Worm (Caenorhabditis elegans) whole organism, late embryonic: ENCODE results near the gene acp-4.
A peak's percentile ranks its signal among the peaks of the same experiment; 100 is the strongest.

Experiments used
- C08G9.2 ChIP-seq: sonication (generic microtip); optimal IDR thresholded peaks from 2 replicates; lab custom pipeline; 2016; ENCODE audit warnings: mild to moderate bottlenecking, missing genetic modification characterization, moderate library complexity, missing compliant biosample characterization
- F13H6.1 ChIP-seq: sonication (generic microtip); optimal IDR thresholded peaks from 2 replicates; lab custom pipeline; 2016; ENCODE audit warnings: missing genetic modification characterization, missing compliant biosample characterization
- K09A11.1 ChIP-seq: sonication (generic microtip); optimal IDR thresholded peaks from 2 replicates; lab custom pipeline; 2017; ENCODE audit warnings: antibody characterized with exemption, mild to moderate bottlenecking, missing genetic modification characterization, missing compliant biosample characterization; ENCODE audit not compliant: insufficient read depth
- T23F11.4 ChIP-seq: fragments of 200-800 bp; sonication (Bioruptor generic); optimal IDR thresholded peaks from 2 replicates; lab custom pipeline; 2018; ENCODE audit warnings: mild to moderate bottlenecking, missing genetic modification characterization, missing compliant biosample characterization
- ahr-1 ChIP-seq: sonication (generic microtip); optimal IDR thresholded peaks from 2 replicates; lab custom pipeline; 2016; ENCODE audit warnings: missing genetic modification characterization, missing compliant biosample characterization
- ama-1 ChIP-seq: fragments of 150-350 bp; optimal IDR thresholded peaks from 2 replicates; lab custom pipeline; 2014
- ceh-14 ChIP-seq: sonication (generic microtip); optimal IDR thresholded peaks from 2 replicates; lab custom pipeline; 2016; ENCODE audit warnings: missing genotype, missing genetic modification characterization, missing compliant biosample characterization
- ceh-18 ChIP-seq: sonication (generic microtip); optimal IDR thresholded peaks from 2 replicates; lab custom pipeline; 2016; ENCODE audit warnings: missing genetic modification characterization, missing compliant biosample characterization
- ceh-19 ChIP-seq: fragments of 200-800 bp; sonication (Bioruptor generic); optimal IDR thresholded peaks from 2 replicates; lab custom pipeline; 2018; ENCODE audit warnings: mild to moderate bottlenecking, missing genetic modification characterization, missing compliant biosample characterization
- ceh-45 ChIP-seq: fragments of 200-800 bp; sonication (Bioruptor generic); IDR thresholded peaks from 2 replicates; pipeline ENCODE4 v1.3.6; 2022; ENCODE audit warnings: missing genetic modification reagents, missing genetic modification characterization, missing compliant biosample characterization
- ceh-6 ChIP-seq: fragments of 200-800 bp; sonication (Bioruptor generic); optimal IDR thresholded peaks from 2 replicates; lab custom pipeline; 2018; ENCODE audit warnings: mild to moderate bottlenecking, missing genetic modification characterization, missing compliant biosample characterization
- che-1 ChIP-seq: sonication (generic microtip); optimal IDR thresholded peaks from 2 replicates; lab custom pipeline; 2016; ENCODE audit warnings: mild to moderate bottlenecking, missing genetic modification characterization, missing compliant biosample characterization
- dve-1 ChIP-seq: sonication (generic microtip); optimal IDR thresholded peaks from 2 replicates; lab custom pipeline; 2017; ENCODE audit warnings: antibody characterized with exemption, mild to moderate bottlenecking, missing genetic modification characterization, missing compliant biosample characterization
- elt-2 ChIP-seq: sonication (generic microtip); optimal IDR thresholded peaks from 2 replicates; lab custom pipeline; 2016; ENCODE audit warnings: missing genetic modification reagents, missing genetic modification characterization, missing compliant biosample characterization
- eyg-1 ChIP-seq: sonication (generic microtip); optimal IDR thresholded peaks from 2 replicates; lab custom pipeline; 2016; ENCODE audit warnings: missing genotype, missing genetic modification characterization, missing compliant biosample characterization
- fax-1 ChIP-seq: sonication (generic microtip); optimal IDR thresholded peaks from 2 replicates; lab custom pipeline; 2016; ENCODE audit warnings: missing genotype, missing genetic modification characterization, missing compliant biosample characterization
- fkh-6 ChIP-seq: sonication (generic microtip); optimal IDR thresholded peaks from 2 replicates; lab custom pipeline; 2016; ENCODE audit warnings: missing genetic modification characterization, missing compliant biosample characterization
- hlh-13 ChIP-seq: fragments of 200-800 bp; sonication (Bioruptor generic); optimal IDR thresholded peaks from 2 replicates; lab custom pipeline; 2018; ENCODE audit warnings: mild to moderate bottlenecking, missing genetic modification characterization, missing compliant biosample characterization
- hlh-15 ChIP-seq: sonication (generic microtip); optimal IDR thresholded peaks from 2 replicates; lab custom pipeline; 2016; ENCODE audit warnings: missing genetic modification characterization, missing compliant biosample characterization
- hlh-30 ChIP-seq: sonication (generic microtip); optimal IDR thresholded peaks from 2 replicates; lab custom pipeline; 2017; ENCODE audit warnings: antibody characterized with exemption, missing genetic modification characterization, missing compliant biosample characterization; ENCODE audit not compliant: insufficient read depth
- hlh-6 ChIP-seq: sonication (generic microtip); optimal IDR thresholded peaks from 2 replicates; lab custom pipeline; 2016; ENCODE audit warnings: missing genotype, missing genetic modification characterization, missing compliant biosample characterization
- lim-6 ChIP-seq: sonication (generic microtip); optimal IDR thresholded peaks from 2 replicates; lab custom pipeline; 2016; ENCODE audit warnings: missing genetic modification characterization, missing compliant biosample characterization
- lin-11 ChIP-seq: fragments of 200-800 bp; sonication (Bioruptor generic); optimal IDR thresholded peaks from 2 replicates; lab custom pipeline; 2018; ENCODE audit warnings: mild to moderate bottlenecking, missing genetic modification characterization, missing compliant biosample characterization
- madf-2 ChIP-seq: sonication (generic microtip); optimal IDR thresholded peaks from 2 replicates; lab custom pipeline; 2017; ENCODE audit warnings: missing genetic modification characterization, missing compliant biosample characterization
- npax-4 ChIP-seq: sonication (generic microtip); optimal IDR thresholded peaks from 2 replicates; lab custom pipeline; 2016; ENCODE audit warnings: missing genetic modification characterization, missing compliant biosample characterization
- odd-2 ChIP-seq: sonication (generic microtip); optimal IDR thresholded peaks from 2 replicates; lab custom pipeline; 2017; ENCODE audit warnings: antibody characterized with exemption, mild to moderate bottlenecking, missing genetic modification characterization, missing compliant biosample characterization
- pax-1 ChIP-seq: fragments of 150-350 bp; optimal IDR thresholded peaks from 2 replicates; lab custom pipeline; 2014; ENCODE audit warnings: missing biosample characterization, missing genetic modification characterization
- pha-2 ChIP-seq: sonication (generic microtip); optimal IDR thresholded peaks from 2 replicates; lab custom pipeline; 2017; ENCODE audit warnings: mild to moderate bottlenecking, missing genetic modification characterization, missing compliant biosample characterization
- pha-4 ChIP-seq: fragments of 150-350 bp; optimal IDR thresholded peaks from 2 replicates; lab custom pipeline; 2018; ENCODE audit warnings: missing biosample characterization, missing genetic modification reagents, missing genetic modification characterization
- pqm-1 ChIP-seq: sonication (generic microtip); optimal IDR thresholded peaks from 2 replicates; lab custom pipeline; 2016; ENCODE audit warnings: missing genetic modification characterization, missing compliant biosample characterization
- pros-1 ChIP-seq: fragments of 150-350 bp; optimal IDR thresholded peaks from 2 replicates; lab custom pipeline; 2014; ENCODE audit warnings: missing biosample characterization, missing genetic modification reagents, missing genetic modification characterization
- ref-2 ChIP-seq: sonication (generic microtip); optimal IDR thresholded peaks from 2 replicates; lab custom pipeline; 2016; ENCODE audit warnings: missing genetic modification characterization, missing compliant biosample characterization
- rnt-1 ChIP-seq: sonication (generic microtip); optimal IDR thresholded peaks from 2 replicates; lab custom pipeline; 2016; ENCODE audit warnings: missing genetic modification characterization, missing compliant biosample characterization
- sdc-2 ChIP-seq: sonication (generic microtip); optimal IDR thresholded peaks from 2 replicates; lab custom pipeline; 2016; ENCODE audit warnings: missing genotype, missing genetic modification characterization, missing compliant biosample characterization
- sox-4 ChIP-seq: sonication (generic microtip); optimal IDR thresholded peaks from 2 replicates; lab custom pipeline; 2017; ENCODE audit warnings: mild to moderate bottlenecking, missing genetic modification characterization, inconsistent platforms, missing compliant biosample characterization
- syd-9 ChIP-seq: sonication (generic microtip); optimal IDR thresholded peaks from 2 replicates; lab custom pipeline; 2016; ENCODE audit warnings: mild to moderate bottlenecking, missing genetic modification characterization, moderate library complexity, missing compliant biosample characterization
- unc-3 ChIP-seq, 2 experiments: fragments of 200-800 bp in 1 of 2; sonication (Bioruptor generic) in 1 of 2; sonication (generic microtip) in 1 of 2; conservative IDR thresholded peaks in 1 of 2; optimal IDR thresholded peaks in 1 of 2; 2 replicates each; pipeline versions ENCODE4 v1.3.6 to Lab custom; 2016 to 2022; ENCODE audit warnings: missing compliant biosample characterization in 2 of 2, missing genetic modification characterization in 2 of 2, missing genetic modification reagents in 1 of 2
- unc-86 ChIP-seq: sonication (generic microtip); optimal IDR thresholded peaks from 2 replicates; lab custom pipeline; 2016; ENCODE audit warnings: missing genetic modification characterization, missing compliant biosample characterization
- zip-5 ChIP-seq: sonication (generic microtip); optimal IDR thresholded peaks from 2 replicates; lab custom pipeline; 2016; ENCODE audit warnings: missing genetic modification characterization, missing compliant biosample characterization
- ztf-16 ChIP-seq: sonication (generic microtip); optimal IDR thresholded peaks from 2 replicates; lab custom pipeline; 2017; ENCODE audit warnings: missing genetic modification characterization, missing compliant biosample characterization

acp-4 gene

ce11 chrII:8394205-8394604 lies 40.7 kb downstream of the acp-4 start, which contains the start of gene F49E12.8:
TSS of gene F49E12.8 (minus strand) at chrII:8394305.
- TF ChIP-seq rnt-1 (tag; lab: Kevin White, UChicago) (no peak), madf-2 (no peak), C08G9.2 (no peak), npax-4 (no peak), F13H6.1 (tag; lab: Kevin White, UChicago) (no peak), lin-11 (tag; lab: Kevin White, UChicago) (no peak), fax-1 (no peak), pqm-1 (tag; lab: Kevin White, UChicago) (no peak), syd-9 (tag; lab: Kevin White, UChicago) (no peak), K09A11.1 (tag; lab: Kevin White, UChicago) (no peak), odd-2 (tag; lab: Kevin White, UChicago) (no peak), unc-3 (GFP tag; conservative IDR thresholded peaks at IDR 0.05; lab: Robert Waterston, UW) (no peak), unc-3 (tag; optimal IDR thresholded peaks at IDR 0.05; lab: Kevin White, UChicago) (no peak), ceh-14 (no peak)

- TF ChIP-seq hlh-30 (tag; lab: Kevin White, UChicago) (no peak), pros-1 (tag; lab: Kevin White, UChicago) (no peak), rnt-1 (tag; lab: Kevin White, UChicago) (no peak), zip-5 (tag; lab: Kevin White, UChicago) (no peak), pqm-1 (tag; lab: Kevin White, UChicago) (no peak), madf-2 (no peak), ceh-19 (GFP tag; lab: Kevin White, UChicago) (no peak), hlh-13 (GFP tag; lab: Kevin White, UChicago) (no peak), fkh-6 (tag; lab: Kevin White, UChicago) (no peak), che-1 (no peak), hlh-15 (no peak), unc-86 (tag; lab: Kevin White, UChicago) (no peak), ref-2 (no peak), ceh-6 (GFP tag; lab: Kevin White, UChicago) (no peak), sox-4 (no peak), ztf-16 (tag; lab: Kevin White, UChicago) (no peak)
- TF ChIP-seq, all 69 proteins: peak for 0
These were observed 42.7 kb downstream of the acp-4 start for ce11 chrII:8392215-8392614.

ce11 chrII:8390751-8391150 lies 44.2 kb downstream of the acp-4 start, which contains the start of gene F49E12.10:
TSS of gene F49E12.10 (plus strand) at chrII:8391051.
- TF ChIP-seq pax-1 (tag; lab: Kevin White, UChicago): no peak
- TF ChIP-seq T23F11.4 (GFP tag; lab: Kevin White, UChicago): no peak

ce11 chrII:8388001-8388513 lies 46.8 kb downstream of the acp-4 start, which contains the start of gene drd-1:
TSS of gene drd-1 (plus strand) at chrII:8388051.
- TF ChIP-seq elt-2 (tag; lab: Kevin White, UChicago) (peak; percentile 68), dve-1 (tag; lab: Kevin White, UChicago) (no peak)

- TF ChIP-seq pax-1 (tag; lab: Kevin White, UChicago): no peak
- no peak for TF ChIP-seq lim-6 (tag; lab: Kevin White, UChicago)
- TF ChIP-seq ceh-19 (GFP tag; lab: Kevin White, UChicago): no peak
- TF ChIP-seq C08G9.2: no peak
- no peak for TF ChIP-seq ref-2
- TF ChIP-seq npax-4: no peak
These were observed 48.0 kb downstream of the acp-4 start for ce11 chrII:8386897-8387296.

ce11 chrII:8385561-8385960 lies 49.3 kb downstream of the acp-4 start:
- TF ChIP-seq sox-4 (no peak), ceh-45 (GFP tag; lab: Robert Waterston, UW) (no peak), pha-2 (no peak), eyg-1 (tag; lab: Kevin White, UChicago) (no peak), ceh-18 (tag; lab: Kevin White, UChicago) (no peak), pha-4 (no peak), dve-1 (tag; lab: Kevin White, UChicago) (no peak), hlh-30 (tag; lab: Kevin White, UChicago) (no peak), hlh-6 (tag; lab: Kevin White, UChicago) (no peak), ama-1 (no peak), sdc-2 (tag; lab: Kevin White, UChicago) (no peak), lin-11 (tag; lab: Kevin White, UChicago) (no peak), ahr-1 (no peak)
- TF ChIP-seq, all 69 proteins: peak for 0
